Fruit fly (Drosophila melanogaster): ENCODE results near the gene CG8461.

DNA sequence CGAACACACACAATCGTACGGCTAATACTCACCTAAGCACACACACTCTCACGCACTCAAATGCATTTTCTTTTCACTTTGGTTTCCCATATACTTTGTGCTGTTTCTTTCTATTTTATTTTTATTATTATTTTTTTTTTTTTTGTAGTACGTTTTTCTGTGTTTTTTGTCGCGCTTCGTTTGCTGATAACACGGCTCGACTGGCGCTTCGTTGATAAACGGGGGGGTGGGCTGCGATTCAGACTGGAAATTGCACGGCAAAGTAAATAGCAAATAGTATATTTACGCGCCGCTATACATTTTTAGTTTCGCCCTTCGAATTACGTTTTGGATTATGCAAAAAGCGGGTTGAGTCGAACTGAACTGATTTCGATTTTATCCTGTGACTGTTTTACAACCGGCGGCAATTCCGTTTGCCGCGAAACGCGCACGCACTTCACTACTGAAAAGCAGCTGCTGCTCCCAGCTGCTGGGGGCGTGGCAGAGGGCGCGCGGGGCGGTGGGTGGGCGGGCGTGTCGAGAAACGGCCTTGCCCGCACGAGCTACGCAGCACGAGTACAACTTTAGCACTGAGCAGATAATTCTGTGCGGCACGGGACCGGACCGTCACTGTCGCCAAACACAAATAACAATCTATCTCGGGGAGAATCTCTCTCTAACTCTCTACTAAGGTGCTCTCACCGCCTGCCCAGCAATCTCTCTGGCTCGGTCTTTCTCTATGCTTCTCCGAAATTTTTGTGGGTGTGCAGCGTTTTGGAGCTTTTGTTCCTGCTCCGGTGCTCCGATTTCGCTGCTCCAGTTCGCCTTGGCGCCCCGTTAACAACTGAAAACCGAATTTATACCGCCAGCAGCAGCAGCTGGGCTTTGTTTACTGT is 44.3 kb upstream of the CG8461 start, which contains the start of gene Pde6:
- TF ChIP-seq usp (GFP tag; optimal IDR thresholded peaks at IDR 0.05) = no peak
- no peak for TF ChIP-seq pan (optimal IDR thresholded peaks at IDR 0.05)

Data from whole organism.